Fruit fly (Drosophila melanogaster) whole organism, prepupa: ENCODE data around the gene CG13252.

ENCODE experiments used
- CG11294 ChIP-seq: fragments of 200-800 bp; sonication (Bioruptor generic); IDR thresholded peaks from 2 replicates; pipeline ENCODE4 v1.3.6; 2022; ENCODE audit warnings: missing biosample characterization, missing genetic modification characterization
- CG11762 ChIP-seq: fragments of 200-800 bp; sonication (Bioruptor generic); optimal IDR thresholded peaks from 3 replicates; lab custom pipeline; 2016; ENCODE audit warnings: missing biosample characterization, missing genetic modification characterization; ENCODE audit not compliant: insufficient read depth
- CG11902 ChIP-seq: fragments of 200-800 bp; sonication (Bioruptor generic); optimal IDR thresholded peaks from 3 replicates; lab custom pipeline; 2016; ENCODE audit warnings: missing biosample characterization, missing genetic modification characterization
- CG15336 ChIP-seq: fragments of 200-800 bp; sonication (Bioruptor generic); IDR thresholded peaks from 2 replicates; pipeline ENCODE4 v1.3.6; 2022; ENCODE audit warnings: missing biosample characterization, missing genetic modification characterization
- CG16779 ChIP-seq: fragments of 200-800 bp; sonication (Bioruptor generic); optimal IDR thresholded peaks from 3 replicates; lab custom pipeline; 2017; ENCODE audit warnings: missing biosample characterization, mild to moderate bottlenecking, missing genetic modification characterization
- CG3032 ChIP-seq: fragments of 200-800 bp; optimal IDR thresholded peaks from 2 replicates; lab custom pipeline; 2019; ENCODE audit warnings: missing biosample characterization, mild to moderate bottlenecking, missing genetic modification characterization, moderate library complexity
- CG31627 ChIP-seq: fragments of 200-800 bp; sonication (Bioruptor generic); optimal IDR thresholded peaks from 3 replicates; lab custom pipeline; 2016; ENCODE audit warnings: missing biosample characterization, missing genetic modification characterization
- CG32006 ChIP-seq: fragments of 200-800 bp; sonication (Bioruptor generic); optimal IDR thresholded peaks from 3 replicates; lab custom pipeline; 2017; ENCODE audit warnings: missing biosample characterization, mild to moderate bottlenecking, missing genetic modification characterization
- CG34406 ChIP-seq: fragments of 200-800 bp; sonication (Bioruptor generic); optimal IDR thresholded peaks from 3 replicates; lab custom pipeline; 2016; ENCODE audit warnings: missing biosample characterization, missing genetic modification characterization
- CG6163 ChIP-seq: fragments of 200-800 bp; sonication (Bioruptor generic); IDR thresholded peaks from 3 replicates; pipeline ENCODE4 v1.3.6; 2022; ENCODE audit warnings: missing biosample characterization, missing genetic modification characterization
- CG6276 ChIP-seq: fragments of 200-800 bp; sonication (Bioruptor generic); optimal IDR thresholded peaks from 2 replicates; lab custom pipeline; 2017; ENCODE audit warnings: missing biosample characterization, mild to moderate bottlenecking, missing genetic modification characterization
- CG6792 ChIP-seq: fragments of 200-800 bp; sonication (Bioruptor generic); optimal IDR thresholded peaks from 3 replicates; lab custom pipeline; 2016; ENCODE audit warnings: missing biosample characterization, missing genetic modification characterization
- CG6808 ChIP-seq: fragments of 200-800 bp; sonication (Bioruptor generic); optimal IDR thresholded peaks from 3 replicates; lab custom pipeline; 2017; ENCODE audit warnings: missing biosample characterization, missing genetic modification characterization, mild to moderate bottlenecking, moderate library complexity, missing genetic modification reagents
- CG8632 ChIP-seq: fragments of 200-800 bp; sonication (Bioruptor generic); optimal IDR thresholded peaks from 3 replicates; lab custom pipeline; 2016; ENCODE audit warnings: missing biosample characterization, missing genetic modification characterization
- CG9139 ChIP-seq: fragments of 200-800 bp; sonication (Bioruptor generic); optimal IDR thresholded peaks from 3 replicates; lab custom pipeline; 2017; ENCODE audit warnings: missing biosample characterization, mild to moderate bottlenecking, missing genetic modification characterization
- Eip75B ChIP-seq: fragments of 200-800 bp; sonication (Bioruptor generic); optimal IDR thresholded peaks from 3 replicates; lab custom pipeline; 2016; ENCODE audit warnings: missing biosample characterization, missing genetic modification characterization
- Eip78C ChIP-seq: fragments of 200-800 bp; sonication (Bioruptor generic); peaks from one replicate; lab custom pipeline; 2016; ENCODE audit warnings: missing biosample characterization, missing genetic modification characterization
- Ets21C ChIP-seq: fragments of 200-800 bp; sonication (Bioruptor generic); optimal IDR thresholded peaks from 3 replicates; lab custom pipeline; 2016; ENCODE audit warnings: missing biosample characterization, missing genetic modification characterization
- Gug ChIP-seq: fragments of 200-800 bp; sonication (Bioruptor generic); IDR thresholded peaks from 2 replicates; pipeline ENCODE4 v1.3.6; 2022; ENCODE audit warnings: missing biosample characterization, missing genetic modification characterization
- Hr38 ChIP-seq: sonication (Bioruptor generic); optimal IDR thresholded peaks from 2 replicates; lab custom pipeline; 2016; ENCODE audit warnings: missing biosample characterization, missing genetic modification characterization
- Hr39 ChIP-seq: fragments of 200-800 bp; sonication (Bioruptor generic); optimal IDR thresholded peaks from 2 replicates; lab custom pipeline; 2016; ENCODE audit warnings: missing biosample characterization, missing genetic modification characterization
- Met ChIP-seq: fragments of 200-800 bp; sonication (Bioruptor generic); optimal IDR thresholded peaks from 3 replicates; lab custom pipeline; 2016; ENCODE audit warnings: missing biosample characterization, missing genetic modification characterization
- OdsH ChIP-seq: fragments of 200-800 bp; sonication (Bioruptor generic); optimal IDR thresholded peaks from 3 replicates; lab custom pipeline; 2016; ENCODE audit warnings: missing biosample characterization, missing genetic modification characterization
- Smox ChIP-seq: fragments of 200-800 bp; sonication (Bioruptor generic); optimal IDR thresholded peaks from 3 replicates; lab custom pipeline; 2016; ENCODE audit warnings: missing biosample characterization, missing genetic modification characterization
- Sox102F ChIP-seq: fragments of 200-800 bp; sonication (Bioruptor generic); optimal IDR thresholded peaks from 2 replicates; lab custom pipeline; 2016; ENCODE audit warnings: missing biosample characterization, mild to moderate bottlenecking, missing genetic modification characterization
- Sox14 ChIP-seq: fragments of 200-800 bp; sonication (Bioruptor generic); optimal IDR thresholded peaks from 3 replicates; lab custom pipeline; 2016; ENCODE audit warnings: missing biosample characterization, missing genetic modification characterization
- Sox15 ChIP-seq: fragments of 200-800 bp; sonication (Bioruptor generic); optimal IDR thresholded peaks from 3 replicates; lab custom pipeline; 2016; ENCODE audit warnings: missing biosample characterization, missing genetic modification characterization
- achi ChIP-seq: fragments of 200-800 bp; sonication (Bioruptor generic); optimal IDR thresholded peaks from 3 replicates; lab custom pipeline; 2016; ENCODE audit warnings: missing biosample characterization, missing genetic modification characterization
- acj6 ChIP-seq: fragments of 200-800 bp; sonication (Bioruptor generic); optimal IDR thresholded peaks from 3 replicates; lab custom pipeline; 2016; ENCODE audit warnings: missing biosample characterization, missing genetic modification characterization
- dac ChIP-seq: fragments of 200-800 bp; sonication (Bioruptor generic); optimal IDR thresholded peaks from 2 replicates; lab custom pipeline; 2017; ENCODE audit warnings: missing biosample characterization, mild to moderate bottlenecking, missing genetic modification characterization
- eg ChIP-seq: fragments of 200-800 bp; sonication (Bioruptor generic); IDR thresholded peaks from 3 replicates; pipeline ENCODE4 v1.3.6; 2022; ENCODE audit warnings: missing biosample characterization, missing genetic modification characterization
- esn ChIP-seq: fragments of 200-800 bp; sonication (Bioruptor generic); optimal IDR thresholded peaks from 2 replicates; lab custom pipeline; 2016; ENCODE audit warnings: missing biosample characterization, mild to moderate bottlenecking, missing genetic modification characterization, moderate library complexity
- fd59A ChIP-seq: fragments of 200-800 bp; sonication (Bioruptor generic); optimal IDR thresholded peaks from 2 replicates; lab custom pipeline; 2017; ENCODE audit warnings: missing biosample characterization, mild to moderate bottlenecking, missing genetic modification characterization, missing genetic modification reagents
- fkh ChIP-seq: fragments of 200-800 bp; sonication (Bioruptor generic); optimal IDR thresholded peaks from 3 replicates; lab custom pipeline; 2017; ENCODE audit warnings: missing biosample characterization, mild to moderate bottlenecking, missing genetic modification characterization, moderate library complexity
- lz ChIP-seq: fragments of 200-800 bp; sonication (Bioruptor generic); optimal IDR thresholded peaks from 3 replicates; lab custom pipeline; 2016; ENCODE audit warnings: missing biosample characterization, missing genetic modification characterization
- ss ChIP-seq, 2 experiments: fragments of 200-800 bp; sonication (Bioruptor generic); optimal IDR thresholded peaks; 2 replicates in 1 of 2; 3 replicates in 1 of 2; lab custom pipeline; 2017 to 2018; ENCODE audit warnings: mild to moderate bottlenecking in 2 of 2, missing biosample characterization in 2 of 2, missing genetic modification characterization in 2 of 2, moderate library complexity in 1 of 2
- topi ChIP-seq: fragments of 200-800 bp; sonication (Bioruptor generic); optimal IDR thresholded peaks from 3 replicates; lab custom pipeline; 2016; ENCODE audit warnings: missing biosample characterization, missing genetic modification characterization
- vri ChIP-seq: fragments of 200-800 bp; sonication (Bioruptor generic); optimal IDR thresholded peaks from 3 replicates; lab custom pipeline; 2016; ENCODE audit warnings: missing biosample characterization, mild to moderate bottlenecking, missing genetic modification characterization

Gene CG13252

DNA sequence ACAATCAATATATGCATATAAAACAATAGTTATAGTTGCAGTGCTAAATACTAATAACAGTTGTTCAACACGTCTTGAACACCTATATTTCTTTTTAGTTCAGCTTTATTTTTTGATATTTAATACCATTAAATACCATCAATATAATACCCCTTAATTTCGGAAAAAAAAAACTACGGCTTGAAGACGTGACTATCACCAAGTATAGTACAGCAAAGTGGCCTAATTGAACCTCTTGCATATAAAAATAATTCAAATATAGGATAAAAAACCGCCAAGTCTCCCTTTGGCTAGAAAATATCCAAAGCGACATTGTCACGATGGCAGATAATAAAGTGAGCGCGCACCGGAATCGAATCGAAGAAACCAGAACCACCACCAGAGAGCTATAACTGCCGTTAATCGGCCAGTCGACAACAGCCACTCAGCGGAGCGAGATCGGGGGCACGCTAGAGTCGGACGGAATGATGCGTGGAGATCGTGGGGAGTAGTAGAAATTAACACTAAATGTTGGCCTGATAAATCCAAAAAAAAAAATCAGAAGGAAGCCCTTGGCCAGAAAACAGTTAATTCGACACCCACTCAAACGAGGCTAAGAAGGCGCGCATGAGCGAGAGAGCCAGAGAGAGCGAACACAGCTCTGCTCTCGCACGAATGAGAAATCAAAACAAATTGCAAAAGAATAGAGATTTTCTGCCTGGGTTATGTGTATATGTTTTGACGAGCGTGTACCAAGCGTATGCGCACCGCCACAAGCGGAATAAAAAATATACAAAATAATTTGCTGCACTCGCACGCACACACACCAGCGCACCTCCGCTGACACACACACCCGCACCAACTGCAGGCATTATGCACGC is 54.7 kb downstream of the CG13252 start (continued):
- TF ChIP-seq CG31627 (peak; percentile 25), Hr38 (GFP tag; lab: Kevin White, UChicago) (no peak), CG6792 (GFP tag; lab: Kevin White, UChicago) (no peak), Eip75B (GFP tag; lab: Kevin White, UChicago) (peak; percentile 28), CG6276 (GFP tag; lab: Kevin White, UChicago) (peak; percentile 36), Met (GFP tag; lab: Kevin White, UChicago) (peak; percentile 55), OdsH (peak; percentile 65), esn (peak; percentile 64), ss (GFP tag; optimal IDR thresholded peaks at IDR 0.05; lab: Kevin White, UChicago) (peak; percentile 44 to 60), Hr39 (peak; percentile 41), CG11294 (GFP tag; lab: Robert Waterston, UW) (no peak), achi (GFP tag; lab: Kevin White, UChicago) (peak; percentile 37)
- TF ChIP-seq, all 60 proteins: peak for 38

DNA sequence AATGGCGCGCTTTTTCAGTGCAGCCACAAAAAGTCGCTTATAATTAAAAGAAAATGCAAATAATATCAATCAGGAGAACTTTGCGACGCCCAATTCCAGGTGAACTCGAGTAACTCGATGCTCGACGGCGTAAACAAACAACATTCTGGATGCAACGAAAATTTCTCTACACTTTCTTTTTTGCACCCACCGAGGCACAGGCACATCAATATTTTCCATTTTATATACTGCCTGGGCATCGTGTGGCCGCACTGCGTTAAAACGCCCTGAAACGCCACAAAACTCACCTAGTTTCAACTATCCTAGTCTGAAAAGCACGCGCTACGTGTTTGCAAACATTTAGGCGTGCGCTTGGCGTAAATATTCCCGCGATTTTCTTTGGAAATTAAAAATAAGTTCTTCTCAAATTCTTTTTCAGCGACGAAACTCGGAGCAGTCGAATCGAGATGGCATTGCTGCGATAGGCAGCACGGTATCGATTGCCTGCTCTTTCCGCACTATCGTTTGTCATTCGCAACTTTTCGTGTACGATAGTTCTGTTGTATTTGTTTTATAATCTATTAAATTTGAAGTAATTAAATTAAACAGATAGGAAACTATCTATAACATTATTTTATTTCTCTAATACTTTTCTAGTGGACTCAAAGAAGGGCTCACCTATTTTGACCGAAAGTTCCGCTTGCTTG is 55.5 kb downstream of the CG13252 start, which contains the start of gene Pcif1:
Pcif1 (minus strand) TSS at position 456 of the 686 bp plus-strand sequence.
- TF ChIP-seq esn, result peak; percentile 52
- no peak for TF ChIP-seq CG34406 (GFP tag; lab: Kevin White, UChicago)
- TF ChIP-seq CG8632 (GFP tag; lab: Kevin White, UChicago), result no peak
- TF ChIP-seq CG3032 (tag; lab: Kevin White, UChicago), result no peak
- peak; percentile 13 for TF ChIP-seq achi (GFP tag; lab: Kevin White, UChicago)
- TF ChIP-seq CG9139 (GFP tag; lab: Kevin White, UChicago), result no peak
- no peak for TF ChIP-seq CG16779 (tag; lab: Kevin White, UChicago)
- TF ChIP-seq Eip78C (GFP tag; lab: Kevin White, UChicago), result peak; percentile 40
- no peak for TF ChIP-seq eg (GFP tag; lab: Robert Waterston, UW)
- TF ChIP-seq fd59A (GFP tag; lab: Kevin White, UChicago), result no peak
- TF ChIP-seq Sox14 (GFP tag; lab: Kevin White, UChicago), result peak; percentile 14
- no peak for TF ChIP-seq Hr39
- TF ChIP-seq CG6808 (GFP tag; lab: Kevin White, UChicago), result no peak
- TF ChIP-seq Sox15 (GFP tag; lab: Kevin White, UChicago), result no peak
- TF ChIP-seq Eip75B (GFP tag; lab: Kevin White, UChicago), result no peak
- TF ChIP-seq CG32006, result no peak
- peak; percentile 36 for TF ChIP-seq Sox102F (GFP tag; lab: Kevin White, UChicago)
- TF ChIP-seq OdsH, result no peak
- no peak for TF ChIP-seq Gug (GFP tag; lab: Robert Waterston, UW)
- no peak for TF ChIP-seq Ets21C (GFP tag; lab: Kevin White, UChicago)
- no peak for TF ChIP-seq dac (GFP tag; lab: Kevin White, UChicago)
- TF ChIP-seq CG11902, result no peak
- TF ChIP-seq vri, result no peak
- no peak for TF ChIP-seq acj6 (GFP tag; lab: Kevin White, UChicago)
- no peak for TF ChIP-seq CG15336 (GFP tag; lab: Robert Waterston, UW)
- no peak for TF ChIP-seq Smox (GFP tag; lab: Kevin White, UChicago)
- no peak for TF ChIP-seq CG11294 (GFP tag; lab: Robert Waterston, UW)
- TF ChIP-seq fkh (GFP tag; lab: Kevin White, UChicago), result peak; percentile 67
- no peak for TF ChIP-seq CG6163
- TF ChIP-seq topi (GFP tag; lab: Kevin White, UChicago), result peak; percentile 31
- TF ChIP-seq CG6792 (GFP tag; lab: Kevin White, UChicago), result no peak
- peak; percentile 28 for TF ChIP-seq lz (GFP tag; lab: Kevin White, UChicago)
- no peak for TF ChIP-seq CG11762
- TF ChIP-seq, all 60 proteins: peak for 8
